Worm (Caenorhabditis elegans) whole organism, L4 larva: ENCODE data around the gene C25E10.10.

Experiments
- Y75B8A.6 ChIP-seq: fragments of 200-800 bp; sonication (Bioruptor generic); IDR thresholded peaks from 2 replicates; pipeline ENCODE4 v1.3.6; 2022; ENCODE audit warnings: missing genetic modification reagents, missing genetic modification characterization, missing compliant biosample characterization
- ceh-20 ChIP-seq: fragments of 200-800 bp; sonication (Bioruptor generic); IDR thresholded peaks from 2 replicates; pipeline ENCODE4 v1.3.6; 2022; ENCODE audit warnings: missing genetic modification reagents, missing genetic modification characterization, missing compliant biosample characterization
- daf-12 ChIP-seq: fragments of 150-350 bp; optimal IDR thresholded peaks from 2 replicates; lab custom pipeline; 2014; ENCODE audit warnings: missing biosample characterization, missing genetic modification reagents, missing genetic modification characterization
- dmd-8 ChIP-seq: fragments of 200-800 bp; sonication (Bioruptor generic); IDR thresholded peaks from 2 replicates; pipeline ENCODE4 v1.3.6; 2022; ENCODE audit warnings: missing genetic modification characterization, missing compliant biosample characterization
- dpl-1 ChIP-seq: fragments of 150-350 bp; optimal IDR thresholded peaks from 2 replicates; lab custom pipeline; 2014; ENCODE audit warnings: missing biosample characterization, missing genetic modification reagents, missing genetic modification characterization
- mep-1 ChIP-seq: fragments of 150-350 bp; sonication (generic microtip); optimal IDR thresholded peaks from 3 replicates; lab custom pipeline; 2014; ENCODE audit warnings: missing biosample characterization, missing genetic modification characterization
- nhr-10 ChIP-seq: fragments of 150-350 bp; optimal IDR thresholded peaks from 2 replicates; lab custom pipeline; 2014; ENCODE audit warnings: missing biosample characterization, missing genetic modification characterization
- nhr-28 ChIP-seq: fragments of 150-350 bp; optimal IDR thresholded peaks from 2 replicates; lab custom pipeline; 2014; ENCODE audit warnings: missing biosample characterization, missing genetic modification characterization
- nhr-76 ChIP-seq: fragments of 150-350 bp; optimal IDR thresholded peaks from 2 replicates; lab custom pipeline; 2014; ENCODE audit warnings: missing biosample characterization, missing genetic modification characterization

- no peak for TF ChIP-seq nhr-10 (tag; lab: Kevin White, UChicago)
- no peak for TF ChIP-seq daf-12 (tag; lab: Kevin White, UChicago)
- TF ChIP-seq Y75B8A.6 (GFP tag; lab: Robert Waterston, UW), result no peak
- no peak for TF ChIP-seq nhr-76
- TF ChIP-seq ceh-20 (GFP tag; lab: Robert Waterston, UW), result no peak
- TF ChIP-seq dmd-8 (GFP tag; lab: Robert Waterston, UW), result no peak
- TF ChIP-seq mep-1 (tag; lab: Kevin White, UChicago), result no peak
- TF ChIP-seq dpl-1, result no peak
- peak; percentile 94 for TF ChIP-seq nhr-28 (tag; lab: Kevin White, UChicago)
Observed at ce11 chrV:9098280-9098973, 42.3 kb upstream of the C25E10.10 start, which contains the start of gene F21C10.9.
